Worm (Caenorhabditis elegans) whole organism, mixed stage, embryonic: Measurements from ENCODE around the gene cyn-10.
A peak's percentile ranks its signal among the peaks of the same experiment; 100 is the strongest.

Source experiments
- bed-3 ChIP-seq: fragments of 200-800 bp; sonication (Bioruptor generic); optimal IDR thresholded peaks from 3 replicates; lab custom pipeline; 2018; ENCODE audit warnings: mild to moderate bottlenecking, missing genetic modification characterization, moderate library complexity, missing compliant biosample characterization
- blmp-1 ChIP-seq: fragments of 150-350 bp; optimal IDR thresholded peaks from 2 replicates; lab custom pipeline; 2014; ENCODE audit warnings: missing biosample characterization, missing genetic modification characterization
- ceh-39 ChIP-seq: fragments of 150-350 bp; optimal IDR thresholded peaks from 2 replicates; lab custom pipeline; 2014; ENCODE audit warnings: missing biosample characterization, missing genetic modification characterization
- ceh-43 ChIP-seq: fragments of 200-800 bp; sonication (Bioruptor generic); optimal IDR thresholded peaks from 2 replicates; lab custom pipeline; 2018; ENCODE audit warnings: mild to moderate bottlenecking, missing genetic modification characterization, moderate library complexity, missing compliant biosample characterization
- ceh-83 ChIP-seq: fragments of 200-800 bp; sonication (Bioruptor generic); optimal IDR thresholded peaks from 2 replicates; lab custom pipeline; 2018; ENCODE audit warnings: mild to moderate bottlenecking, missing genetic modification characterization, missing compliant biosample characterization
- ces-1 ChIP-seq: fragments of 150-350 bp; optimal IDR thresholded peaks from 2 replicates; lab custom pipeline; 2014; ENCODE audit warnings: missing biosample characterization, missing genetic modification reagents, missing genetic modification characterization
- cnd-1 ChIP-seq: fragments of 200-800 bp; sonication (Bioruptor generic); optimal IDR thresholded peaks from 2 replicates; lab custom pipeline; 2018; ENCODE audit warnings: mild to moderate bottlenecking, missing genetic modification characterization, missing compliant biosample characterization
- drap-1 ChIP-seq: fragments of 200-800 bp; sonication (Bioruptor generic); optimal IDR thresholded peaks from 3 replicates; lab custom pipeline; 2018; ENCODE audit warnings: mild to moderate bottlenecking, missing genetic modification characterization, missing compliant biosample characterization
- elt-1 ChIP-seq: sonication (generic microtip); optimal IDR thresholded peaks from 2 replicates; lab custom pipeline; 2017; ENCODE audit warnings: missing genetic modification characterization, mild to moderate bottlenecking, missing compliant biosample characterization, antibody characterized with exemption, moderate library complexity, borderline replicate concordance; ENCODE audit not compliant: insufficient read depth
- elt-3 ChIP-seq: fragments of 150-350 bp; optimal IDR thresholded peaks from 2 replicates; lab custom pipeline; 2014; ENCODE audit warnings: missing biosample characterization, missing genetic modification characterization
- flh-1 ChIP-seq: fragments of 200-800 bp; sonication (Bioruptor generic); optimal IDR thresholded peaks from 2 replicates; lab custom pipeline; 2018; ENCODE audit warnings: mild to moderate bottlenecking, missing genetic modification characterization, moderate library complexity, missing compliant biosample characterization
- ham-2 ChIP-seq: fragments of 200-800 bp; sonication (Bioruptor generic); optimal IDR thresholded peaks from 2 replicates; lab custom pipeline; 2018; ENCODE audit warnings: mild to moderate bottlenecking, missing genetic modification characterization, missing compliant biosample characterization
- hlh-1 ChIP-seq: fragments of 150-350 bp; optimal IDR thresholded peaks from 2 replicates; lab custom pipeline; 2014; ENCODE audit warnings: missing biosample characterization, missing genetic modification reagents, missing genetic modification characterization
- lin-13 ChIP-seq: fragments of 150-350 bp; optimal IDR thresholded peaks from 2 replicates; lab custom pipeline; 2014; ENCODE audit warnings: missing biosample characterization, missing genetic modification characterization
- lin-32 ChIP-seq: fragments of 200-800 bp; sonication (Bioruptor generic); optimal IDR thresholded peaks from 2 replicates; lab custom pipeline; 2018; ENCODE audit warnings: mild to moderate bottlenecking, missing genetic modification characterization, missing compliant biosample characterization
- lsy-2 ChIP-seq: fragments of 150-350 bp; optimal IDR thresholded peaks from 2 replicates; lab custom pipeline; 2014; ENCODE audit warnings: missing biosample characterization, missing genetic modification characterization
- mab-5 ChIP-seq: fragments of 150-350 bp; optimal IDR thresholded peaks from 2 replicates; lab custom pipeline; 2014; ENCODE audit warnings: missing biosample characterization, missing genetic modification characterization
- mep-1 ChIP-seq: fragments of 150-350 bp; optimal IDR thresholded peaks from 2 replicates; lab custom pipeline; 2017; ENCODE audit warnings: missing biosample characterization, missing genetic modification reagents, missing genetic modification characterization, inconsistent platforms
- mls-2 ChIP-seq: sonication (generic microtip); optimal IDR thresholded peaks from 2 replicates; lab custom pipeline; 2016; ENCODE audit warnings: mild to moderate bottlenecking, missing genetic modification characterization, moderate library complexity, missing compliant biosample characterization
- nhr-12 ChIP-seq: fragments of 150-350 bp; optimal IDR thresholded peaks from 2 replicates; lab custom pipeline; 2014; ENCODE audit warnings: missing biosample characterization, missing genetic modification characterization
- nhr-2 ChIP-seq: fragments of 150-350 bp; optimal IDR thresholded peaks from 2 replicates; lab custom pipeline; 2014; ENCODE audit warnings: missing biosample characterization, missing genetic modification characterization
- nhr-237 ChIP-seq: fragments of 150-350 bp; optimal IDR thresholded peaks from 2 replicates; lab custom pipeline; 2014; ENCODE audit warnings: missing biosample characterization, missing genetic modification characterization
- pha-4 ChIP-seq: fragments of 150-350 bp; optimal IDR thresholded peaks from 2 replicates; lab custom pipeline; 2018; ENCODE audit warnings: missing biosample characterization, missing genetic modification reagents, missing genetic modification characterization
- sem-2 ChIP-seq: fragments of 200-800 bp; sonication (Bioruptor generic); optimal IDR thresholded peaks from 2 replicates; lab custom pipeline; 2018; ENCODE audit warnings: mild to moderate bottlenecking, missing genetic modification characterization, missing compliant biosample characterization
- snpc-4 ChIP-seq: fragments of 150-350 bp; optimal IDR thresholded peaks from 2 replicates; lab custom pipeline; 2014; ENCODE audit warnings: missing biosample characterization, missing genetic modification characterization
- sptf-1 ChIP-seq: sonication (generic microtip); optimal IDR thresholded peaks from 2 replicates; lab custom pipeline; 2017; ENCODE audit warnings: mild to moderate bottlenecking, missing genetic modification characterization, moderate library complexity, missing compliant biosample characterization
- tbx-8 ChIP-seq: fragments of 200-800 bp; sonication (Bioruptor generic); optimal IDR thresholded peaks from 2 replicates; lab custom pipeline; 2018; ENCODE audit warnings: mild to moderate bottlenecking, missing genetic modification characterization, moderate library complexity, missing compliant biosample characterization
- unc-120 ChIP-seq: sonication (generic microtip); optimal IDR thresholded peaks from 2 replicates; lab custom pipeline; 2017; ENCODE audit warnings: missing genetic modification characterization, missing compliant biosample characterization; ENCODE audit not compliant: poor library complexity, severe bottlenecking
- unc-62 ChIP-seq: fragments of 150-350 bp; optimal IDR thresholded peaks from 2 replicates; lab custom pipeline; 2014; ENCODE audit warnings: missing biosample characterization, missing genetic modification reagents, missing genetic modification characterization
- zip-8 ChIP-seq: fragments of 150-350 bp; optimal IDR thresholded peaks from 2 replicates; lab custom pipeline; 2014; ENCODE audit warnings: missing biosample characterization, missing genetic modification characterization
- ztf-11 ChIP-seq: fragments of 150-350 bp; optimal IDR thresholded peaks from 2 replicates; lab custom pipeline; 2014; ENCODE audit warnings: missing biosample characterization, missing genetic modification characterization

cyn-10 gene

DNA sequence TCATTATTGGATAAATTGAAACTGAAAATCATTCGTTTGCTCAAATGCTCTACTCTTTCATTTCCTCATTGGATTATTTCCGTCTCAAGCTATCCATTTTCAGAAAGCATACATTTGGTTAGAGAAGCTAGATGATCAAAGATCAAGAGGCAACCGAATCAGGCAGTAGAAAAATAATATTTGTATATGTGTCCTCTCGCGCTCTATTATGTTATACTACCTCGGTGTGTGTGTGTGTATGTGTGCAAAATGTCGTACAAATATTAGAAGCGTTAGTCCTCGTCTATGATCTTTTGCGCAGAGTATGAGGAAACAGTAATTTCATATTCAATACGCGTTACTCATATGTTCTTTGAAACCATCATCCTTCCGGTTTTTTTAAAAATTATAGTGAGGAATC is 23.9 kb upstream of the cyn-10 start:
- TF ChIP-seq ces-1 (GFP tag; lab: Kevin White, UChicago): peak; percentile 3
- no peak for TF ChIP-seq zip-8
- TF ChIP-seq elt-3: no peak
- TF ChIP-seq hlh-1: no peak
- no peak for TF ChIP-seq nhr-237 (tag; lab: Kevin White, UChicago)
- no peak for TF ChIP-seq unc-62 (GFP tag; lab: Kevin White, UChicago)
- peak; percentile 55 for TF ChIP-seq pha-4 (tag; lab: Kevin White, UChicago)
- TF ChIP-seq, all 35 proteins: peak for 2

DNA sequence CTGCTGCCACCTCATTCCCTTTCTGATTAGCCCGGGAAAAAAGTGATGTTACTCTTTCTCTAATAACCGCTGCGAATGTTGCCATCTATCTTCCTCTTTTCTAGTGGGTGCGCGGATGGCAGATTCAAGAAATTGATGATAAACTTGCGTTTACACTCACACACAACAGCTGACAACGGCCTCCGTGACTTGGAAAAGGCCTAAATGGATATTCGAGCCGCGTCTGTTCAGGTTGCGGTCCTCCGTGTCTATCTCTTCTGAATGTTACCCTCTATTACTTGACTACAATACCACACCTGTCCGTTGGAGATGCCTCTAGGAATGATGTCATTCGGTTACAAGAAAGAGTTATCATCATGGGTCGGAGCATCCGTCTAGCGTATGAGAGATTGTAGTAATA is 23.4 kb upstream of the cyn-10 start:
- peak; percentile 97 for TF ChIP-seq hlh-1
- TF ChIP-seq snpc-4 (tag; lab: Kevin White, UChicago): no peak
- no peak for TF ChIP-seq bed-3
- TF ChIP-seq mep-1 (tag; lab: Kevin White, UChicago): no peak
- no peak for TF ChIP-seq ceh-43 (GFP tag; lab: Kevin White, UChicago)
- peak; percentile 60 for TF ChIP-seq elt-1 (tag; lab: Kevin White, UChicago)
- peak; percentile 62 for TF ChIP-seq unc-62 (GFP tag; lab: Kevin White, UChicago)
- TF ChIP-seq ztf-11 (tag; lab: Kevin White, UChicago): no peak
- TF ChIP-seq nhr-237 (tag; lab: Kevin White, UChicago): no peak
- no peak for TF ChIP-seq lsy-2 (tag; lab: Kevin White, UChicago)
- TF ChIP-seq ceh-83 (GFP tag; lab: Kevin White, UChicago): no peak
- TF ChIP-seq ham-2: no peak
- no peak for TF ChIP-seq mab-5 (tag; lab: Kevin White, UChicago)
- no peak for TF ChIP-seq elt-3
- no peak for TF ChIP-seq sem-2
- TF ChIP-seq unc-120: peak; percentile 91
- TF ChIP-seq ces-1 (GFP tag; lab: Kevin White, UChicago): no peak
- no peak for TF ChIP-seq lin-13 (tag; lab: Kevin White, UChicago)
- TF ChIP-seq sptf-1 (tag; lab: Kevin White, UChicago): no peak
- TF ChIP-seq mls-2 (tag; lab: Kevin White, UChicago): no peak
- no peak for TF ChIP-seq pha-4 (tag; lab: Kevin White, UChicago)
- TF ChIP-seq flh-1 (GFP tag; lab: Kevin White, UChicago): no peak
- no peak for TF ChIP-seq lin-32 (GFP tag; lab: Kevin White, UChicago)
- no peak for TF ChIP-seq blmp-1

DNA sequence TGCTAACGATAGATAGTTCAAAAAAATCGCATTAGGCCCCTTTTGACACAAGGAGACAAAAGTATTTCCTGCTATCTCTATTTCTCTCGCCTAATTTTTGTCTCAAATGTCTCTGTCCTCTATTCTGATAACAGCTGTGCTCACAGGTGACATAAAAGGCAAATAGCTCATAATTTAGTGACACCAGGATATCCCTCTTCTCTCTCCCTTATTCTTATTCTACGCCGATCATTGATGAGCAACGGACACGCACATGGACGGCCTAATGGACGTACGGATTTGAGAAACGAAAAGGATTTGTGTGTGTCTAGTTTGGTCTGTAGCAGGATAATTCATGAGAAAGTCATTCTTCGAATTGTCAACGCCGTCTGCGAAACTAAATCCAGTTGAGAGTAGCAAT is 22.8 kb upstream of the cyn-10 start:
- peak; percentile 85 for TF ChIP-seq lin-32 (GFP tag; lab: Kevin White, UChicago)
- TF ChIP-seq bed-3: no peak
- no peak for TF ChIP-seq drap-1 (GFP tag; lab: Kevin White, UChicago)
- no peak for TF ChIP-seq cnd-1 (tag; lab: Kevin White, UChicago)
- peak; percentile 32 for TF ChIP-seq unc-62 (GFP tag; lab: Kevin White, UChicago)
- TF ChIP-seq nhr-2 (tag; lab: Kevin White, UChicago): no peak
- no peak for TF ChIP-seq lin-13 (tag; lab: Kevin White, UChicago)
- TF ChIP-seq zip-8: no peak
- no peak for TF ChIP-seq ceh-43 (GFP tag; lab: Kevin White, UChicago)
- TF ChIP-seq mep-1 (tag; lab: Kevin White, UChicago): no peak
- TF ChIP-seq tbx-8 (GFP tag; lab: Kevin White, UChicago): no peak
- peak; percentile 40 for TF ChIP-seq ces-1 (GFP tag; lab: Kevin White, UChicago)
- TF ChIP-seq mls-2 (tag; lab: Kevin White, UChicago): peak; percentile 10
- TF ChIP-seq hlh-1: peak; percentile 33
- no peak for TF ChIP-seq lsy-2 (tag; lab: Kevin White, UChicago)

DNA sequence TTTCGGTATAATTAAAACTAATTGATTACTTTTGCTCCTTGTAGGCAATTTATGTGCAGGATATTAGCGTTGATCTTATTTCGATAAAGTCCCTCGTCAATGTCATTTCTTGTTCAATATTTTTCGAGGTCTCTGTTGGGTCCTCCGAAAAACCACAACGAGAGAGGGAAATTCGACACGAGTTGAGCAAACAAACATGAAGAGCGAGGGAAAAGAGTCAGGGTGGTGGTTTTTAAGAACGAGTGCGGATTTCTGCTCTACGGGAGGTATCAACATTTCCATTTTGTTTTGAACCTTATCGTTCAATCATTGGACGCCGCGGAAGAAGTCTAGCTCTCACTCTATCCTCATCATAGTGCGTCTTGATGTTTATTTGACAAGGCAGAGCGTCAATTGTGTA is 21.6 kb upstream of the cyn-10 start:
- TF ChIP-seq unc-62 (GFP tag; lab: Kevin White, UChicago): no peak

DNA sequence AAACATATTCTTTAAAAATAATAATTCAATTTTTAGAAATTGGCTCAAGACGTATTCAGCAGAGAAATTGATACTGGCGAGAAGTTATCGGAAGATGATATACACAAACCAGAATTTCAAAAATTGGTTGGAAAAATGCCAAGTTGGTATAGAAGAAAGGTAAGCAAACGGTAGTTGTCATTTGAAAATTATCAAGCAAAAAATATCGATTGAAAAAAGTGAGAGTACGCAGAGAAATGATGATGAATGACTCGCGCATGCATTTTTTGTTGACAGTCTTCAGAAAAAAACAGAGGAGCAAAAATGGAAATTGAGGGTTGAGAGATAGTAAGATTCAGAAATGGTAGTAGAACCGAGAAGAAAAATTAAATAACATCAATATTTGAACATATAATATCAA is 19.8 kb upstream of the cyn-10 start:
- no peak for TF ChIP-seq nhr-237 (tag; lab: Kevin White, UChicago)
- no peak for TF ChIP-seq nhr-12 (tag; lab: Kevin White, UChicago)
- no peak for TF ChIP-seq elt-3
- TF ChIP-seq ztf-11 (tag; lab: Kevin White, UChicago): no peak
- no peak for TF ChIP-seq ceh-39 (tag; lab: Kevin White, UChicago)
- no peak for TF ChIP-seq tbx-8 (GFP tag; lab: Kevin White, UChicago)
- TF ChIP-seq snpc-4 (tag; lab: Kevin White, UChicago): no peak
- no peak for TF ChIP-seq bed-3
- TF ChIP-seq, all 35 proteins: peak for 0
